Fruit fly (Drosophila melanogaster) whole organism, wandering third instar larva: ENCODE measurements around the gene CG32333.

Source experiments
- Abd-B ChIP-seq: fragments of >200 bp; optimal IDR thresholded peaks from 2 replicates; lab custom pipeline; 2017; ENCODE audit warnings: missing biosample characterization, missing genetic modification characterization
- CG32264 ChIP-seq: fragments of 200-800 bp; sonication (Bioruptor generic); optimal IDR thresholded peaks from 2 replicates; lab custom pipeline; 2016; ENCODE audit warnings: missing biosample characterization, missing genetic modification characterization
- CG9705 ChIP-seq: fragments of 200-800 bp; sonication (Bioruptor generic); optimal IDR thresholded peaks from 2 replicates; lab custom pipeline; 2018; ENCODE audit warnings: missing biosample characterization, mild to moderate bottlenecking, missing genetic modification characterization
- CrebA ChIP-seq: fragments of 200-800 bp; sonication (Bioruptor generic); optimal IDR thresholded peaks from 2 replicates; lab custom pipeline; 2016; ENCODE audit warnings: missing biosample characterization, mild to moderate bottlenecking, missing genetic modification characterization, borderline replicate concordance
- Dfd ChIP-seq: fragments of >200 bp; optimal IDR thresholded peaks from 2 replicates; lab custom pipeline; 2017; ENCODE audit warnings: missing biosample characterization, missing genetic modification characterization
- Dif ChIP-seq: fragments of 200-275, 200-300 bp; sonication (Bioruptor generic); optimal IDR thresholded peaks from 2 replicates; lab custom pipeline; 2018; ENCODE audit warnings: missing biosample characterization, missing genetic modification characterization; ENCODE audit not compliant: partially characterized antibody
- GATAd ChIP-seq: sonication (Bioruptor generic); optimal IDR thresholded peaks from 2 replicates; lab custom pipeline; 2016; ENCODE audit warnings: missing biosample characterization, missing genetic modification characterization
- HLH106 ChIP-seq: fragments of 200-800 bp; optimal IDR thresholded peaks from 3 replicates; lab custom pipeline; 2019; ENCODE audit warnings: missing biosample characterization, mild to moderate bottlenecking, missing genetic modification characterization, moderate library complexity
- Hnf4 ChIP-seq: fragments of 200-800 bp; sonication (Bioruptor generic); optimal IDR thresholded peaks from 2 replicates; lab custom pipeline; 2016; ENCODE audit warnings: missing biosample characterization, mild to moderate bottlenecking, missing genetic modification characterization
- Hr78 ChIP-seq: fragments of >200 bp; optimal IDR thresholded peaks from 2 replicates; lab custom pipeline; 2017; ENCODE audit warnings: missing biosample characterization, missing genetic modification characterization
- Hr83 ChIP-seq: fragments of 200-300 bp; sonication (Bioruptor generic); optimal IDR thresholded peaks from 2 replicates; lab custom pipeline; 2016; ENCODE audit warnings: missing biosample characterization, mild to moderate bottlenecking, missing genetic modification characterization, moderate library complexity; ENCODE audit not compliant: poor library complexity, severe bottlenecking
- Jra ChIP-seq: sonication (Bioruptor generic); optimal IDR thresholded peaks from 2 replicates; lab custom pipeline; 2016; ENCODE audit warnings: missing biosample characterization, missing genetic modification characterization
- Mio ChIP-seq: sonication (Bioruptor generic); optimal IDR thresholded peaks from 2 replicates; lab custom pipeline; 2016; ENCODE audit warnings: missing biosample characterization, missing genetic modification characterization
- Myc ChIP-seq: fragments of >200 bp; optimal IDR thresholded peaks from 2 replicates; lab custom pipeline; 2017
- N ChIP-seq: fragments of >200 bp; optimal IDR thresholded peaks from 2 replicates; lab custom pipeline; 2018; ENCODE audit warnings: missing biosample characterization, missing external identifiers, missing genetic modification characterization
- OdsH ChIP-seq: fragments of 200-800 bp; sonication (Bioruptor generic); optimal IDR thresholded peaks from 2 replicates; lab custom pipeline; 2016; ENCODE audit warnings: missing biosample characterization, mild to moderate bottlenecking, missing genetic modification characterization
- Rel ChIP-seq, 2 experiments: fragments of 200-800 bp; sonication (Bioruptor generic) in 1 of 2; optimal IDR thresholded peaks; 2 replicates in 1 of 2; 3 replicates in 1 of 2; lab custom pipeline; 2016 to 2019; ENCODE audit warnings: mild to moderate bottlenecking in 2 of 2, missing biosample characterization in 2 of 2, missing genetic modification characterization in 2 of 2, moderate library complexity in 1 of 2
- Sp1 ChIP-seq: fragments of 200-800 bp; sonication (Bioruptor generic); optimal IDR thresholded peaks from 3 replicates; lab custom pipeline; 2019; ENCODE audit warnings: missing biosample characterization, mild to moderate bottlenecking, missing genetic modification characterization, moderate library complexity
- Vsx2 ChIP-seq: fragments of 200-300, 225-300 bp; sonication (Bioruptor generic); optimal IDR thresholded peaks from 2 replicates; lab custom pipeline; 2018; ENCODE audit warnings: missing biosample characterization, missing genetic modification characterization; ENCODE audit not compliant: partially characterized antibody
- br ChIP-seq: fragments of 200-800 bp; sonication (Bioruptor generic); optimal IDR thresholded peaks from 2 replicates; lab custom pipeline; 2016; ENCODE audit warnings: missing biosample characterization, missing genetic modification characterization
- brk ChIP-seq: fragments of 200-800 bp; sonication (Bioruptor generic); optimal IDR thresholded peaks from 2 replicates; lab custom pipeline; 2016; ENCODE audit warnings: missing biosample characterization, mild to moderate bottlenecking, missing genetic modification characterization
- dl ChIP-seq, 2 experiments: fragments of 175-275, 200-275 bp in 1 of 2; fragments of 200-275 bp in 1 of 2; sonication (Bioruptor generic); optimal IDR thresholded peaks; lab custom pipeline; 2018; ENCODE audit warnings: mild to moderate bottlenecking in 2 of 2, missing biosample characterization in 2 of 2, missing genetic modification characterization in 2 of 2, moderate library complexity in 2 of 2; ENCODE audit not compliant: partially characterized antibody in 2 of 2, insufficient read depth in 1 of 2
- dmrt93B ChIP-seq: fragments of 200-800 bp; sonication (Bioruptor generic); optimal IDR thresholded peaks from 2 replicates; lab custom pipeline; 2018; ENCODE audit warnings: missing biosample characterization, mild to moderate bottlenecking, missing genetic modification characterization
- dsf ChIP-seq: sonication (Bioruptor generic); optimal IDR thresholded peaks from 2 replicates; lab custom pipeline; 2016; ENCODE audit warnings: missing biosample characterization, missing genetic modification characterization, borderline replicate concordance
- ey ChIP-seq: fragments of 200-800 bp; sonication (Bioruptor generic); optimal IDR thresholded peaks from 2 replicates; lab custom pipeline; 2016; ENCODE audit warnings: missing biosample characterization, missing genetic modification characterization
- foxo ChIP-seq, 2 experiments: fragments of 200-800 bp; sonication (Bioruptor generic); optimal IDR thresholded peaks; 2 replicates in 1 of 2; 3 replicates in 1 of 2; lab custom pipeline; 2016 to 2017; ENCODE audit warnings: missing biosample characterization in 2 of 2, missing genetic modification characterization in 2 of 2
- fru ChIP-seq: fragments of 200-800 bp; sonication (Bioruptor generic); optimal IDR thresholded peaks from 3 replicates; lab custom pipeline; 2016; ENCODE audit warnings: missing biosample characterization, mild to moderate bottlenecking, missing genetic modification characterization
- h ChIP-seq: fragments of 200-800 bp; sonication (Bioruptor generic); optimal IDR thresholded peaks from 3 replicates; lab custom pipeline; 2016; ENCODE audit warnings: missing biosample characterization, mild to moderate bottlenecking, missing genetic modification characterization
- jim ChIP-seq: fragments of 175-275, 200-325 bp; sonication (Bioruptor generic); optimal IDR thresholded peaks from 2 replicates; lab custom pipeline; 2016; ENCODE audit warnings: missing biosample characterization, mild to moderate bottlenecking, missing genetic modification characterization
- lola ChIP-seq: fragments of >200 bp; optimal IDR thresholded peaks from 2 replicates; lab custom pipeline; 2017; ENCODE audit warnings: missing biosample characterization, missing genetic modification characterization
- pan ChIP-seq: fragments of >200 bp; optimal IDR thresholded peaks from 2 replicates; lab custom pipeline; 2017
- psq ChIP-seq: fragments of 200-800 bp; sonication (Bioruptor generic); optimal IDR thresholded peaks from 3 replicates; lab custom pipeline; 2017; ENCODE audit warnings: missing biosample characterization, mild to moderate bottlenecking, missing genetic modification characterization, moderate library complexity
- rgr ChIP-seq: fragments of 200-800 bp; sonication (Bioruptor generic); optimal IDR thresholded peaks from 3 replicates; lab custom pipeline; 2016; ENCODE audit warnings: missing biosample characterization, mild to moderate bottlenecking, missing genetic modification characterization
- sage ChIP-seq: fragments of 200-800 bp; sonication (Bioruptor generic); optimal IDR thresholded peaks from 2 replicates; lab custom pipeline; 2016; ENCODE audit warnings: missing biosample characterization, mild to moderate bottlenecking, missing genetic modification characterization
- sv ChIP-seq: fragments of 200-800 bp; sonication (Bioruptor generic); optimal IDR thresholded peaks from 3 replicates; lab custom pipeline; 2016; ENCODE audit warnings: missing biosample characterization, missing genetic modification characterization
- tai ChIP-seq: sonication (Bioruptor generic); optimal IDR thresholded peaks from 2 replicates; lab custom pipeline; 2016; ENCODE audit warnings: missing biosample characterization, missing genetic modification characterization
- usp ChIP-seq: fragments of >200 bp; optimal IDR thresholded peaks from 2 replicates; lab custom pipeline; 2017; ENCODE audit warnings: missing biosample characterization, missing genetic modification characterization
- woc ChIP-seq: sonication (Bioruptor generic); optimal IDR thresholded peaks from 2 replicates; lab custom pipeline; 2016; ENCODE audit warnings: missing biosample characterization, mild to moderate bottlenecking, missing genetic modification characterization

CG32333 gene

dm6 chr3L:1322159-1322558, 46.4 kb downstream of the CG32333 start:
- TF ChIP-seq Hr83 (GFP tag; lab: Kevin White, UChicago), result no peak
- TF ChIP-seq Dfd (GFP tag; lab: Kevin White, UChicago), result peak; percentile 99

- no peak for TF ChIP-seq tai
- TF ChIP-seq, all 38 proteins: peak for 0
Measured at dm6 chr3L:1322706-1323105, 47.0 kb downstream of the CG32333 start, which contains the start of gene CG9184. CG9184 (minus strand) TSS chr3L:1322806.

dm6 chr3L:1323136-1323535, 47.4 kb downstream of the CG32333 start:
- TF ChIP-seq dsf (GFP tag; lab: Kevin White, UChicago) (no peak), foxo (GFP tag; optimal IDR thresholded peaks at IDR 0.05; lab: Kevin White, UChicago) (peak in 1 of 2 experiments; percentile 40), Hnf4 (GFP tag; lab: Kevin White, UChicago) (no peak), Sp1 (GFP tag; lab: Kevin White, UChicago) (peak; percentile 15), CG9705 (GFP tag; lab: Kevin White, UChicago) (no peak), CrebA (GFP tag; lab: Kevin White, UChicago) (no peak), ey (GFP tag; lab: Kevin White, UChicago) (peak; percentile 52), Vsx2 (GFP tag; lab: Kevin White, UChicago) (no peak), Hr83 (GFP tag; lab: Kevin White, UChicago) (no peak), tai (no peak), Abd-B (GFP tag; lab: Kevin White, UChicago) (no peak), Hr78 (GFP tag; lab: Kevin White, UChicago) (no peak), HLH106 (peak; percentile 26), sage (no peak), dmrt93B (GFP tag; lab: Kevin White, UChicago) (no peak), Dif (GFP tag; lab: Kevin White, UChicago) (no peak), Myc (lab: Kevin White, UChicago) (no peak), psq (GFP tag; lab: Kevin White, UChicago) (peak; percentile 23), brk (GFP tag; lab: Kevin White, UChicago) (no peak), Mio (GFP tag; lab: Kevin White, UChicago) (no peak), br (GFP tag; lab: Kevin White, UChicago) (peak; percentile 35), woc (no peak), sv (GFP tag; lab: Kevin White, UChicago) (peak; percentile 54), fru (GFP tag; lab: Kevin White, UChicago) (peak; percentile 36), OdsH (peak; percentile 39), Dfd (GFP tag; lab: Kevin White, UChicago) (no peak), h (GFP tag; lab: Kevin White, UChicago) (no peak), N (no peak), Jra (no peak), usp (no peak), dl (GFP tag; optimal IDR thresholded peaks at IDR 0.05; lab: Kevin White, UChicago; ENCODE audit: insufficient read depth in 1 of 2, partially characterized antibody in 2 of 2) (no peak), pan (lab: Kevin White, UChicago) (no peak), rgr (peak; percentile 50), CG32264 (GFP tag; lab: Kevin White, UChicago) (no peak), lola (GFP tag; lab: Kevin White, UChicago) (no peak), GATAd (GFP tag; lab: Kevin White, UChicago) (no peak), Rel (GFP tag; optimal IDR thresholded peaks at IDR 0.05; lab: Kevin White, UChicago) (no peak), Rel (tag; optimal IDR thresholded peaks at IDR 0.05; lab: Kevin White, UChicago) (no peak), jim (GFP tag; lab: Kevin White, UChicago) (no peak)
